Fruit fly (Drosophila melanogaster) whole organism, embryonic: ENCODE results near the gene CG17549.

Source experiments
- Adf1 ChIP-seq: fragments of 200-800 bp; sonication (Bioruptor generic); IDR thresholded peaks from 2 replicates; pipeline ENCODE4 v1.3.6; 2022; ENCODE audit warnings: missing biosample characterization, missing genetic modification characterization
- CG10979 ChIP-seq: fragments of 200-800 bp; sonication (Bioruptor generic); optimal IDR thresholded peaks from 2 replicates; lab custom pipeline; 2018; ENCODE audit warnings: missing biosample characterization, mild to moderate bottlenecking, missing genetic modification characterization, moderate library complexity
- CG11504 ChIP-seq: fragments of 200-800 bp; sonication (Bioruptor generic); optimal IDR thresholded peaks from 3 replicates; lab custom pipeline; 2019; ENCODE audit warnings: missing biosample characterization, mild to moderate bottlenecking, missing genetic modification characterization, moderate library complexity
- CG12299 ChIP-seq: fragments of 200-800 bp; sonication (Bioruptor generic); optimal IDR thresholded peaks from 2 replicates; lab custom pipeline; 2018; ENCODE audit warnings: missing biosample characterization, mild to moderate bottlenecking, missing genetic modification characterization
- CG12391 ChIP-seq: fragments of 200-800 bp; sonication (Bioruptor generic); optimal IDR thresholded peaks from 3 replicates; lab custom pipeline; 2018; ENCODE audit warnings: missing biosample characterization, mild to moderate bottlenecking, missing genetic modification characterization, moderate library complexity
- CG12659 ChIP-seq: fragments of 200-800 bp; sonication (Bioruptor generic); optimal IDR thresholded peaks from 3 replicates; lab custom pipeline; 2017; ENCODE audit warnings: mild to moderate bottlenecking, missing biosample characterization, missing genetic modification reagents, missing genetic modification characterization
- CG14965 ChIP-seq: fragments of 200-800 bp; sonication (Bioruptor generic); optimal IDR thresholded peaks from 2 replicates; lab custom pipeline; 2016; ENCODE audit warnings: missing biosample characterization, missing genetic modification characterization, borderline replicate concordance
- CG1603 ChIP-seq: fragments of 200-800 bp; sonication (Bioruptor generic); optimal IDR thresholded peaks from 2 replicates; lab custom pipeline; 2019; ENCODE audit warnings: missing biosample characterization, mild to moderate bottlenecking, missing genetic modification characterization, moderate library complexity
- CG17361 ChIP-seq: fragments of 200-800 bp; sonication (Bioruptor generic); IDR thresholded peaks from 3 replicates; pipeline ENCODE4 v1.3.6; 2022; ENCODE audit warnings: missing biosample characterization, missing genetic modification characterization
- CG17385 ChIP-seq: fragments of 200-800 bp; sonication (Bioruptor generic); optimal IDR thresholded peaks from 3 replicates; lab custom pipeline; 2018; ENCODE audit warnings: missing biosample characterization, mild to moderate bottlenecking, missing genetic modification characterization
- CG18262 ChIP-seq: fragments of 200-800 bp; optimal IDR thresholded peaks from 3 replicates; lab custom pipeline; 2019; ENCODE audit warnings: missing biosample characterization, mild to moderate bottlenecking, missing genetic modification characterization, moderate library complexity
- CG2120 ChIP-seq: fragments of 200-800 bp; sonication (Bioruptor generic); optimal IDR thresholded peaks from 3 replicates; lab custom pipeline; 2016; ENCODE audit warnings: missing biosample characterization, missing genetic modification characterization
- CG3281 ChIP-seq: fragments of 200-800 bp; sonication (Bioruptor generic); optimal IDR thresholded peaks from 3 replicates; lab custom pipeline; 2017; ENCODE audit warnings: missing biosample characterization, mild to moderate bottlenecking, missing genetic modification characterization
- CG33213 ChIP-seq: fragments of 200-800 bp; sonication (Bioruptor generic); optimal IDR thresholded peaks from 3 replicates; lab custom pipeline; 2016; ENCODE audit warnings: missing biosample characterization, missing genetic modification characterization
- CG3838 ChIP-seq: fragments of 200-800 bp; sonication (Bioruptor generic); optimal IDR thresholded peaks from 3 replicates; lab custom pipeline; 2016; ENCODE audit warnings: missing biosample characterization, missing genetic modification characterization
- CG3995 ChIP-seq: fragments of 200-800 bp; sonication (Bioruptor generic); optimal IDR thresholded peaks from 3 replicates; lab custom pipeline; 2016; ENCODE audit warnings: missing biosample characterization, missing genetic modification characterization
- CG5245 ChIP-seq: fragments of 200-800 bp; sonication (Bioruptor generic); optimal IDR thresholded peaks from 3 replicates; lab custom pipeline; 2016; ENCODE audit warnings: missing biosample characterization, missing genetic modification characterization
- CG6175 ChIP-seq: fragments of 200-800 bp; sonication (Bioruptor generic); IDR thresholded peaks from 3 replicates; pipeline ENCODE4 v1.3.6; 2022; ENCODE audit warnings: missing biosample characterization, missing genetic modification characterization
- CG7556 ChIP-seq: fragments of 200-800 bp; sonication (Bioruptor generic); optimal IDR thresholded peaks from 2 replicates; lab custom pipeline; 2017; ENCODE audit warnings: missing biosample characterization, mild to moderate bottlenecking, missing genetic modification characterization
- CG8290 ChIP-seq, 3 experiments: fragments of 200-800 bp; sonication (Bioruptor generic); optimal IDR thresholded peaks; 2 replicates each; lab custom pipeline; 2016 to 2019; ENCODE audit warnings: missing biosample characterization in 3 of 3, missing genetic modification characterization in 3 of 3, mild to moderate bottlenecking in 2 of 3, moderate library complexity in 1 of 3
- CG8944 ChIP-seq: fragments of 200-800 bp; sonication (Bioruptor generic); optimal IDR thresholded peaks from 3 replicates; lab custom pipeline; 2016; ENCODE audit warnings: missing biosample characterization, missing genetic modification characterization
- CG9609 ChIP-seq: fragments of 200-800 bp; sonication (Bioruptor generic); optimal IDR thresholded peaks from 3 replicates; lab custom pipeline; 2016; ENCODE audit warnings: missing biosample characterization, missing genetic modification characterization
- Dip3 ChIP-seq: fragments of 200-800 bp; sonication (Bioruptor generic); optimal IDR thresholded peaks from 3 replicates; lab custom pipeline; 2016; ENCODE audit warnings: missing biosample characterization, missing genetic modification characterization
- Elba2 ChIP-seq: fragments of 200-800 bp; sonication (Bioruptor generic); optimal IDR thresholded peaks from 3 replicates; lab custom pipeline; 2016; ENCODE audit warnings: missing biosample characterization, missing genetic modification characterization
- Hey ChIP-seq: fragments of 200-800 bp; sonication (Bioruptor generic); optimal IDR thresholded peaks from 3 replicates; lab custom pipeline; 2018; ENCODE audit warnings: missing biosample characterization, mild to moderate bottlenecking, missing genetic modification characterization
- HmgZ ChIP-seq: fragments of 200-800 bp; sonication (Bioruptor generic); optimal IDR thresholded peaks from 2 replicates; lab custom pipeline; 2018; ENCODE audit warnings: missing biosample characterization, mild to moderate bottlenecking, missing genetic modification characterization
- Hr3 ChIP-seq: fragments of 200-800 bp; sonication (Bioruptor generic); optimal IDR thresholded peaks from 3 replicates; lab custom pipeline; 2016; ENCODE audit warnings: missing biosample characterization, missing genetic modification characterization
- Lhr ChIP-seq: fragments of 200-800 bp; sonication (Bioruptor generic); optimal IDR thresholded peaks from 3 replicates; lab custom pipeline; 2017; ENCODE audit warnings: mild to moderate bottlenecking, missing biosample characterization, missing genetic modification reagents, missing genetic modification characterization
- Med ChIP-seq: fragments of 200-800 bp; sonication (Bioruptor generic); peaks from one replicate; lab custom pipeline; 2016; ENCODE audit warnings: missing biosample characterization, missing genetic modification characterization, mild to moderate bottlenecking, inconsistent platforms, moderate library complexity
- Spps ChIP-seq: fragments of 200-800 bp; sonication (Bioruptor generic); optimal IDR thresholded peaks from 2 replicates; lab custom pipeline; 2018; ENCODE audit warnings: missing biosample characterization, mild to moderate bottlenecking, missing genetic modification characterization
- Sry-β ChIP-seq: fragments of 200-800 bp; sonication (Bioruptor generic); optimal IDR thresholded peaks from 2 replicates; lab custom pipeline; 2018; ENCODE audit warnings: missing biosample characterization, mild to moderate bottlenecking, missing genetic modification characterization, moderate library complexity
- Tbp ChIP-seq: fragments of >200 bp; optimal IDR thresholded peaks from 2 replicates; lab custom pipeline; 2018; ENCODE audit warnings: missing biosample characterization, missing genetic modification characterization
- ac ChIP-seq: fragments of 200-800 bp; sonication (Bioruptor generic); optimal IDR thresholded peaks from 3 replicates; lab custom pipeline; 2017; ENCODE audit warnings: missing biosample characterization, mild to moderate bottlenecking, missing genetic modification characterization
- chm ChIP-seq: fragments of 200-800 bp; sonication (Bioruptor generic); IDR thresholded peaks from 2 replicates; pipeline ENCODE4 v1.3.6; 2022; ENCODE audit warnings: missing biosample characterization, missing genetic modification characterization
- crol ChIP-seq: fragments of 200-800 bp; sonication (Bioruptor generic); IDR thresholded peaks from 2 replicates; pipeline ENCODE4 v1.3.6; 2022; ENCODE audit warnings: missing biosample characterization, missing genetic modification characterization
- crp ChIP-seq, 2 experiments: fragments of 200-800 bp; sonication (Bioruptor generic); optimal IDR thresholded peaks; 2 replicates in 1 of 2; 3 replicates in 1 of 2; lab custom pipeline; 2017; ENCODE audit warnings: missing biosample characterization in 2 of 2, missing genetic modification characterization in 2 of 2, mild to moderate bottlenecking in 1 of 2, moderate library complexity in 1 of 2
- ftz-f1 ChIP-seq: fragments of 200-800 bp; sonication (Bioruptor generic); optimal IDR thresholded peaks from 2 replicates; lab custom pipeline; 2016; ENCODE audit warnings: missing biosample characterization, missing genetic modification characterization
- grau ChIP-seq: fragments of 200-800 bp; optimal IDR thresholded peaks from 3 replicates; lab custom pipeline; 2019; ENCODE audit warnings: missing biosample characterization, mild to moderate bottlenecking, missing genetic modification characterization, moderate library complexity
- ind ChIP-seq: fragments of 200-800 bp; sonication (Bioruptor generic); optimal IDR thresholded peaks from 3 replicates; lab custom pipeline; 2016; ENCODE audit warnings: missing biosample characterization, missing genetic modification characterization
- nerfin-1 ChIP-seq: fragments of 200-800 bp; sonication (Bioruptor generic); optimal IDR thresholded peaks from 3 replicates; lab custom pipeline; 2019; ENCODE audit warnings: missing biosample characterization, mild to moderate bottlenecking, missing genetic modification characterization, moderate library complexity
- phol ChIP-seq: fragments of 200-800 bp; sonication (Bioruptor generic); optimal IDR thresholded peaks from 3 replicates; lab custom pipeline; 2018; ENCODE audit warnings: missing biosample characterization, mild to moderate bottlenecking, missing genetic modification characterization, moderate library complexity
- pum ChIP-seq: fragments of 200-800 bp; sonication (Bioruptor generic); optimal IDR thresholded peaks from 2 replicates; lab custom pipeline; 2016; ENCODE audit warnings: missing biosample characterization, missing genetic modification characterization
- schlank ChIP-seq: fragments of 200-800 bp; sonication (Bioruptor generic); optimal IDR thresholded peaks from 2 replicates; lab custom pipeline; 2018; ENCODE audit warnings: missing biosample characterization, mild to moderate bottlenecking, missing genetic modification characterization
- sens ChIP-seq: fragments of 200-800 bp; sonication (Bioruptor generic); peaks from one replicate; lab custom pipeline; 2016; ENCODE audit warnings: missing biosample characterization, missing genetic modification characterization
- slbo ChIP-seq: fragments of 200-800 bp; sonication (Bioruptor generic); IDR thresholded peaks from 2 replicates; pipeline ENCODE4 v1.3.6; 2022; ENCODE audit warnings: missing biosample characterization, missing genetic modification characterization
- stwl ChIP-seq: fragments of 200-800 bp; sonication (Bioruptor generic); optimal IDR thresholded peaks from 3 replicates; lab custom pipeline; 2018; ENCODE audit warnings: missing biosample characterization, mild to moderate bottlenecking, missing genetic modification characterization, moderate library complexity
- tin ChIP-seq: fragments of 200-800 bp; sonication (Bioruptor generic); optimal IDR thresholded peaks from 3 replicates; lab custom pipeline; 2016; ENCODE audit warnings: missing biosample characterization, missing genetic modification characterization
- ttk ChIP-seq: fragments of 200-800 bp; sonication (Bioruptor generic); IDR thresholded peaks from 2 replicates; pipeline ENCODE4 v2.1.2; 2022; ENCODE audit warnings: missing biosample characterization, missing genetic modification characterization
- twi ChIP-seq: fragments of 200-800 bp; optimal IDR thresholded peaks from 2 replicates; lab custom pipeline; 2019; ENCODE audit warnings: missing biosample characterization, mild to moderate bottlenecking, missing genetic modification characterization, moderate library complexity
- vnd ChIP-seq: fragments of 200-800 bp; sonication (Bioruptor generic); IDR thresholded peaks from 3 replicates; pipeline ENCODE4 v1.3.6; 2022; ENCODE audit warnings: missing biosample characterization, missing genetic modification characterization; ENCODE audit not compliant: partially characterized antibody
- vvl ChIP-seq: fragments of 200-800 bp; sonication (Bioruptor generic); IDR thresholded peaks from 2 replicates; pipeline ENCODE4 v1.3.6; 2022; ENCODE audit warnings: missing biosample characterization, missing genetic modification characterization

The CG17549 gene

DNA sequence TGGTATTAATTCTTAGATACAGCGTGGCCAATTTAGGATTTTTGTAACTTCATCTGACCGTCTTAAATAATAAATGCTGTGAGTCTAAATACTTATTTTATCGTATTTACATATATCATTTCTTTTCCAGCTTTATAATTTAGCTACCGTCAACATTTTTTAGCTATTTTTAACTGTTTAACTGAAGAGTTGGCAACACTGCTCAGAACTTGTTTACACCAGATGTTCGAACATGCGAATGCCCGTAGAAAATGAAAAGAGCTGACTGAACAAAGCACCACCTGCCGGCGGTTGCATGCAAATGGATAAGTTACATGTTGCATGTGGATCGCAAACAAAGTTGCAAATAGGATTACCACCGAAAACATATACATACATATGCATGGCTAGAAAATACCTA, 26.3 kb downstream of the CG17549 start (continued):
- TF ChIP-seq CG9609 (GFP tag; lab: Kevin White, UChicago) (no peak), CG3995 (GFP tag; lab: Kevin White, UChicago) (no peak), CG8944 (GFP tag; lab: Kevin White, UChicago) (no peak), Hr3 (GFP tag; lab: Kevin White, UChicago) (peak; percentile 16), Tbp (GFP tag; lab: Kevin White, UChicago) (peak; percentile 48), CG10979 (tag; lab: Kevin White, UChicago) (no peak), CG11504 (tag; lab: Kevin White, UChicago) (peak; percentile 87), stwl (tag; lab: Kevin White, UChicago) (peak; percentile 42), Med (GFP tag; lab: Kevin White, UChicago) (peak; percentile 88), HmgZ (tag; lab: Kevin White, UChicago) (peak; percentile 4), CG6175 (peak; percentile 87; the same call in 2 of the 3 replicates), ac (GFP tag; lab: Kevin White, UChicago) (no peak), CG12391 (peak; percentile 12), crol (GFP tag; lab: Robert Waterston, UW) (no peak), ftz-f1 (GFP tag; lab: Kevin White, UChicago) (no peak), grau (tag; lab: Kevin White, UChicago) (peak; percentile 5), CG12659 (GFP tag; lab: Kevin White, UChicago) (peak; percentile 19), ttk (GFP tag; lab: Robert Waterston, UW) (no peak), Sry-β (GFP tag; lab: Kevin White, UChicago) (peak; percentile 95), CG7556 (GFP tag; lab: Kevin White, UChicago) (peak; percentile 4), nerfin-1 (peak; percentile 60), CG2120 (GFP tag; lab: Kevin White, UChicago) (peak; percentile 23), slbo (GFP tag; lab: Robert Waterston, UW) (peak; percentile 15; the same call in 1 of the 2 replicates), pum (no peak), phol (tag; lab: Kevin White, UChicago) (no peak), CG33213 (GFP tag; lab: Kevin White, UChicago) (no peak), CG8290 (GFP tag; optimal IDR thresholded peaks at IDR 0.05; lab: Kevin White, UChicago) (no peak), CG8290 (tag; optimal IDR thresholded peaks at IDR 0.05; lab: Kevin White, UChicago) (peak in 1 of 2 experiments; percentile 53), CG5245 (GFP tag; lab: Kevin White, UChicago) (no peak), ind (GFP tag; lab: Kevin White, UChicago) (peak; percentile 20), CG3281 (peak; percentile 30), Lhr (GFP tag; lab: Kevin White, UChicago) (no peak), CG14965 (GFP tag; lab: Kevin White, UChicago) (no peak), CG17385 (GFP tag; lab: Kevin White, UChicago) (peak; percentile 6), Elba2 (GFP tag; lab: Kevin White, UChicago) (no peak), CG17361 (peak; percentile 25; the same call in 1 of the 3 replicates), CG3838 (GFP tag; lab: Kevin White, UChicago) (peak; percentile 98), CG12299 (no peak), Dip3 (GFP tag; lab: Kevin White, UChicago) (no peak), twi (tag; lab: Kevin White, UChicago) (peak; percentile 64), tin (GFP tag; lab: Kevin White, UChicago) (peak; percentile 6), sens (GFP tag; lab: Kevin White, UChicago) (peak; percentile 72), CG1603 (tag; lab: Kevin White, UChicago) (peak; percentile 28), CG18262 (peak; percentile 4), Hey (tag; lab: Kevin White, UChicago) (no peak), vvl (GFP tag; lab: Robert Waterston, UW) (peak; percentile 52), Adf1 (GFP tag; lab: Robert Waterston, UW) (no peak), crp (GFP tag; optimal IDR thresholded peaks at IDR 0.05; lab: Kevin White, UChicago) (peak in 1 of 2 experiments; percentile 30), chm (GFP tag; lab: Robert Waterston, UW) (no peak; the same call in 1 of the 2 replicates), Spps (no peak), schlank (tag; lab: Kevin White, UChicago) (no peak), vnd (GFP tag; lab: Robert Waterston, UW) (no peak)
